Worm (Caenorhabditis elegans) whole organism, L3 larva: ENCODE data around the gene acy-2.

ENCODE experiments used
- ZK546.5 ChIP-seq: sonication (generic microtip); optimal IDR thresholded peaks from 2 replicates; lab custom pipeline; 2017; ENCODE audit warnings: missing biosample characterization, missing genetic modification characterization
- ceh-16 ChIP-seq: sonication (generic microtip); optimal IDR thresholded peaks from 2 replicates; lab custom pipeline; 2017; ENCODE audit warnings: missing biosample characterization, missing genetic modification characterization
- ceh-28 ChIP-seq: fragments of 150-350 bp; optimal IDR thresholded peaks from 2 replicates; lab custom pipeline; 2014; ENCODE audit warnings: missing biosample characterization, missing genetic modification reagents, missing genetic modification characterization
- egl-5 ChIP-seq: fragments of 150-350 bp; optimal IDR thresholded peaks from 2 replicates; lab custom pipeline; 2017; ENCODE audit warnings: missing biosample characterization, missing genetic modification reagents, missing genetic modification characterization, inconsistent platforms
- elt-1 ChIP-seq: fragments of 150-350 bp; optimal IDR thresholded peaks from 2 replicates; lab custom pipeline; 2014; ENCODE audit warnings: missing biosample characterization, missing genetic modification characterization
- elt-2 ChIP-seq: sonication (generic microtip); optimal IDR thresholded peaks from 2 replicates; lab custom pipeline; 2016; ENCODE audit warnings: missing genetic modification reagents, mild to moderate bottlenecking, missing genetic modification characterization, missing compliant biosample characterization
- eor-1 ChIP-seq, 2 experiments: fragments of 150-350 bp; optimal IDR thresholded peaks; 2 replicates each; lab custom pipeline; 2014 to 2018; ENCODE audit warnings: missing biosample characterization in 2 of 2, missing genetic modification characterization in 2 of 2
- fkh-10 ChIP-seq: sonication (generic microtip); optimal IDR thresholded peaks from 2 replicates; lab custom pipeline; 2017; ENCODE audit warnings: missing biosample characterization, missing genetic modification reagents, missing genetic modification characterization
- mdl-1 ChIP-seq: fragments of 150-350 bp; optimal IDR thresholded peaks from 2 replicates; lab custom pipeline; 2014; ENCODE audit warnings: missing biosample characterization, missing genetic modification characterization
- nhr-237 ChIP-seq: fragments of 150-350 bp; optimal IDR thresholded peaks from 2 replicates; lab custom pipeline; 2014; ENCODE audit warnings: missing biosample characterization, missing genetic modification characterization
- tbx-2 ChIP-seq: sonication (generic microtip); optimal IDR thresholded peaks from 2 replicates; lab custom pipeline; 2016; ENCODE audit warnings: mild to moderate bottlenecking, missing genetic modification characterization, missing compliant biosample characterization
- unc-39 ChIP-seq: sonication (generic microtip); optimal IDR thresholded peaks from 4 replicates; lab custom pipeline; 2017; ENCODE audit warnings: missing biosample characterization, missing genetic modification characterization
- unc-62 ChIP-seq: fragments of 150-350 bp; sonication (generic microtip); optimal IDR thresholded peaks from 4 replicates; lab custom pipeline; 2014; ENCODE audit warnings: missing biosample characterization, missing genetic modification reagents, missing genetic modification characterization

ce11 chrV:5986755-5987154, 10.9 kb downstream of the acy-2 start, which contains the start of gene C10F3.7:
- no peak for TF ChIP-seq ZK546.5
- TF ChIP-seq elt-2 (tag; lab: Kevin White, UChicago): no peak
- no peak for TF ChIP-seq ceh-28 (tag; lab: Kevin White, UChicago)
- no peak for TF ChIP-seq fkh-10 (GFP tag; lab: Kevin White, UChicago)
- TF ChIP-seq egl-5 (tag; lab: Kevin White, UChicago): no peak
- no peak for TF ChIP-seq unc-39
- no peak for TF ChIP-seq mdl-1 (tag; lab: Kevin White, UChicago)
- no peak for TF ChIP-seq elt-1
- no peak for TF ChIP-seq ceh-16 (tag; lab: Kevin White, UChicago)
- no peak for TF ChIP-seq tbx-2 (tag; lab: Kevin White, UChicago)
- TF ChIP-seq nhr-237 (tag; lab: Kevin White, UChicago): no peak
- no peak for TF ChIP-seq unc-62
- no peak for TF ChIP-seq eor-1 (tag; optimal IDR thresholded peaks at IDR 0.05; lab: Kevin White, UChicago)
